Fruit fly (Drosophila melanogaster): Measurements from ENCODE around the gene Tgs1.

Gene Tgs1

dm6 chr3R:18242089-18242955, 13.0 kb upstream of the Tgs1 start, which contains the start of the genes CG7156 and 14-3-3epsilon (continued):
- TF ChIP-seq sug (tag; optimal IDR thresholded peaks at IDR 0.05) (peak; percentile 22), CG3281 (GFP tag; optimal IDR thresholded peaks at IDR 0.05) (no peak), fu2 (GFP tag; optimal IDR thresholded peaks at IDR 0.05) (no peak), CG14050 (GFP tag; IDR thresholded peaks at IDR 0.05) (no peak), CG9817 (tag; optimal IDR thresholded peaks at IDR 0.05) (no peak), CG11723 (GFP tag; optimal IDR thresholded peaks at IDR 0.05) (no peak), Usf (GFP tag; optimal IDR thresholded peaks at IDR 0.05) (no peak), Doc2 (GFP tag; IDR thresholded peaks at IDR 0.05) (no peak), hkb (optimal IDR thresholded peaks at IDR 0.05) (peak; percentile 77), hkb (GFP tag; IDR thresholded peaks at IDR 0.05) (peak; percentile 61), Dad (GFP tag; optimal IDR thresholded peaks at IDR 0.05) (no peak), CG10209 (GFP tag; optimal IDR thresholded peaks at IDR 0.05) (peak; percentile 1), CG30431 (GFP tag; optimal IDR thresholded peaks at IDR 0.05) (no peak), pb (GFP tag; optimal IDR thresholded peaks at IDR 0.05) (no peak), Vsx1 (GFP tag; optimal IDR thresholded peaks at IDR 0.05) (no peak), gsb-n (tag; optimal IDR thresholded peaks at IDR 0.05) (peak; percentile 37), slbo (GFP tag; IDR thresholded peaks at IDR 0.05) (peak; percentile 65), Mad (GFP tag; optimal IDR thresholded peaks at IDR 0.05) (peak; percentile 23), CG18011 (GFP tag; optimal IDR thresholded peaks at IDR 0.05) (peak; percentile 45), CG15269 (tag; optimal IDR thresholded peaks at IDR 0.05) (no peak), Dek (tag; optimal IDR thresholded peaks at IDR 0.05) (no peak), usp (GFP tag; optimal IDR thresholded peaks at IDR 0.05) (no peak), abd-A (tag; optimal IDR thresholded peaks at IDR 0.05) (no peak), CG2712 (tag; optimal IDR thresholded peaks at IDR 0.05) (peak; percentile 63), fd3F (GFP tag; optimal IDR thresholded peaks at IDR 0.05) (peak; percentile 41), E2f1 (GFP tag; IDR thresholded peaks at IDR 0.05) (0 out of 2 replicates have a peak, but pooled peaks have one; percentile 45), CG32532 (GFP tag; IDR thresholded peaks at IDR 0.05) (peak; percentile 57; the same call in 1 of the 2 replicates), CG12391 (tag; optimal IDR thresholded peaks at IDR 0.05) (peak; percentile 77), Xrp1 (GFP tag; IDR thresholded peaks at IDR 0.05) (peak; percentile 60), CG1233 (GFP tag; optimal IDR thresholded peaks at IDR 0.05) (peak; percentile 15), en (GFP tag; optimal IDR thresholded peaks at IDR 0.05) (no peak), CG10959 (GFP tag; IDR thresholded peaks at IDR 0.05) (no peak), fd64A (GFP tag; optimal IDR thresholded peaks at IDR 0.05) (no peak), CG10147 (GFP tag; optimal IDR thresholded peaks at IDR 0.05) (no peak), ara (GFP tag; IDR thresholded peaks at IDR 0.05) (no peak), CG18619 (GFP tag; optimal IDR thresholded peaks at IDR 0.05) (peak; percentile 29), CG18262 (tag; optimal IDR thresholded peaks at IDR 0.05) (peak; percentile 43), Ptx1 (GFP tag; IDR thresholded peaks at IDR 0.05) (peak; percentile 52), CG10321 (GFP tag; IDR thresholded peaks at IDR 0.05) (no peak), croc (GFP tag; conservative IDR thresholded peaks at IDR 0.05) (no peak), CG17802 (tag; optimal IDR thresholded peaks at IDR 0.05) (no peak), CG31224 (GFP tag; IDR thresholded peaks at IDR 0.05) (no peak), CG1832 (GFP tag; optimal IDR thresholded peaks at IDR 0.05) (no peak), Side (GFP tag; optimal IDR thresholded peaks at IDR 0.05) (no peak), CG17612 (GFP tag; IDR thresholded peaks at IDR 0.05) (no peak), CG6272 (GFP tag; IDR thresholded peaks at IDR 0.05) (no peak), Gug (GFP tag; IDR thresholded peaks at IDR 0.05) (no peak), bsh (GFP tag; optimal IDR thresholded peaks at IDR 0.05) (peak in 1 of 2 experiments; percentile 65), NfI (GFP tag; optimal IDR thresholded peaks at IDR 0.05) (peak; percentile 47), Doc3 (GFP tag; IDR thresholded peaks at IDR 0.05; ENCODE audit: partially characterized antibody) (no peak)
